Worm (Caenorhabditis elegans): Measurements from ENCODE around the gene Y55F3BR.2.

ce11 chrIV:854357-855269 lies 4.1 kb upstream of the Y55F3BR.2 start, which contains the start of the genes lem-4 and Y55F3BR.11:
- TF ChIP-seq hmbx-1 (tag; optimal IDR thresholded peaks at IDR 0.05) = no peak
- TF ChIP-seq B0310.2 (tag; optimal IDR thresholded peaks at IDR 0.05) = no peak
- no peak for TF ChIP-seq flt-1 (GFP tag; IDR thresholded peaks at IDR 0.05)
- TF ChIP-seq ama-1 (optimal IDR thresholded peaks at IDR 0.05) = no peak
- TF ChIP-seq pes-1 (GFP tag; IDR thresholded peaks at IDR 0.05) = no peak
- TF ChIP-seq hnd-1 (tag; optimal IDR thresholded peaks at IDR 0.05) = no peak
- TF ChIP-seq tbx-37 (GFP tag; conservative IDR thresholded peaks at IDR 0.05) = no peak
- no peak for TF ChIP-seq ceh-36 (tag; optimal IDR thresholded peaks at IDR 0.05)
- no peak for TF ChIP-seq tra-4 (tag; optimal IDR thresholded peaks at IDR 0.05)
- no peak for TF ChIP-seq tbx-11 (GFP tag; IDR thresholded peaks at IDR 0.05)
- no peak for TF ChIP-seq sea-1 (GFP tag; conservative IDR thresholded peaks at IDR 0.05)
- TF ChIP-seq ceh-13 (GFP tag; optimal IDR thresholded peaks at IDR 0.05) = no peak
- no peak for TF ChIP-seq hmg-4 (GFP tag; optimal IDR thresholded peaks at IDR 0.05)

Data from whole organism, early embryonic.